Worm (Caenorhabditis elegans) whole organism, midembryonic: ENCODE data around the gene ZC239.22.

ENCODE experiments used
- T22C8.4 ChIP-seq: fragments of 200-800 bp; sonication (Bioruptor generic); IDR thresholded peaks from 2 replicates; pipeline ENCODE4 v1.3.6; 2022; ENCODE audit warnings: missing genetic modification characterization, missing compliant biosample characterization
- cog-1 ChIP-seq: sonication (generic microtip); optimal IDR thresholded peaks from 2 replicates; lab custom pipeline; 2016; ENCODE audit warnings: missing genetic modification characterization, missing compliant biosample characterization
- flt-1 ChIP-seq: fragments of 200-800 bp; sonication (Bioruptor generic); IDR thresholded peaks from 2 replicates; pipeline ENCODE4 v1.3.6; 2022; ENCODE audit warnings: missing genetic modification characterization, missing compliant biosample characterization
- klf-2 ChIP-seq: fragments of 200-800 bp; sonication (Bioruptor generic); conservative IDR thresholded peaks from 2 replicates; pipeline ENCODE4 v1.3.6; 2022; ENCODE audit warnings: missing genetic modification reagents, missing genetic modification characterization, missing compliant biosample characterization
- med-1 ChIP-seq: sonication (generic microtip); optimal IDR thresholded peaks from 2 replicates; lab custom pipeline; 2017; ENCODE audit warnings: missing genetic modification characterization, mild to moderate bottlenecking, missing compliant biosample characterization, antibody characterized with exemption, missing genetic modification reagents; ENCODE audit not compliant: insufficient read depth
- ref-1 ChIP-seq: fragments of 200-800 bp; sonication (Bioruptor generic); conservative IDR thresholded peaks from 2 replicates; pipeline ENCODE4 v1.3.6; 2022; ENCODE audit warnings: missing genetic modification reagents, missing genetic modification characterization, missing compliant biosample characterization
- tab-1 ChIP-seq: fragments of 200-800 bp; sonication (Bioruptor generic); IDR thresholded peaks from 2 replicates; pipeline ENCODE4 v1.3.6; 2022; ENCODE audit warnings: missing genetic modification characterization, missing compliant biosample characterization
- ztf-23 ChIP-seq: fragments of 200-800 bp; sonication (Bioruptor generic); IDR thresholded peaks from 2 replicates; pipeline ENCODE4 v1.3.6; 2022; ENCODE audit warnings: missing genetic modification reagents, missing genetic modification characterization, missing compliant biosample characterization
- ztf-29 ChIP-seq: fragments of 200-800 bp; sonication (Bioruptor generic); IDR thresholded peaks from 2 replicates; pipeline ENCODE4 v1.3.6; 2022; ENCODE audit warnings: missing genetic modification reagents, missing genetic modification characterization, missing compliant biosample characterization

The ZC239.22 gene

ce11 chrII:3220723-3221122, at the start of gene ZC239.22:
TSS of gene ZC239.22 (minus strand) at chrII:3220823.
- TF ChIP-seq ref-1 (GFP tag; lab: Robert Waterston, UW) (no peak), klf-2 (GFP tag; lab: Robert Waterston, UW) (no peak), flt-1 (GFP tag; lab: Robert Waterston, UW) (no peak), tab-1 (GFP tag; lab: Robert Waterston, UW) (no peak), ztf-23 (GFP tag; lab: Robert Waterston, UW) (no peak), med-1 (no peak), ztf-29 (GFP tag; lab: Robert Waterston, UW) (no peak), T22C8.4 (no peak), cog-1 (tag; lab: Kevin White, UChicago) (no peak)

ce11 chrII:3267815-3268214, 47.2 kb upstream of the ZC239.22 start:
- TF ChIP-seq T22C8.4 (peak; percentile 41), klf-2 (GFP tag; lab: Robert Waterston, UW) (0 out of 2 replicates have a peak, but pooled peaks have one; percentile 6), med-1 (no peak), cog-1 (tag; lab: Kevin White, UChicago) (no peak), ztf-23 (GFP tag; lab: Robert Waterston, UW) (no peak), tab-1 (GFP tag; lab: Robert Waterston, UW) (peak; percentile 68), ztf-29 (GFP tag; lab: Robert Waterston, UW) (no peak), flt-1 (GFP tag; lab: Robert Waterston, UW) (peak; percentile 69), ref-1 (GFP tag; lab: Robert Waterston, UW) (0 out of 2 replicates have a peak, but pooled peaks have one; percentile 34)

ce11 chrII:3267365-3267764, 46.7 kb upstream of the ZC239.22 start, which contains the start of gene F02E11.7:
TSS of gene F02E11.7 (plus strand) at chrII:3267665.
- TF ChIP-seq med-1 (no peak), ztf-29 (GFP tag; lab: Robert Waterston, UW) (no peak)

ce11 chrII:3264704-3265103, 44.1 kb upstream of the ZC239.22 start:
- TF ChIP-seq flt-1 (GFP tag; lab: Robert Waterston, UW) (no peak), med-1 (no peak), T22C8.4 (no peak), ztf-23 (GFP tag; lab: Robert Waterston, UW) (no peak), tab-1 (GFP tag; lab: Robert Waterston, UW) (no peak), ztf-29 (GFP tag; lab: Robert Waterston, UW) (no peak), cog-1 (tag; lab: Kevin White, UChicago) (no peak), klf-2 (GFP tag; lab: Robert Waterston, UW) (no peak), ref-1 (GFP tag; lab: Robert Waterston, UW) (no peak)

ce11 chrII:3262504-3262903, 41.9 kb upstream of the ZC239.22 start, which contains the start of gene F02E11.2:
TSS of gene F02E11.2 (plus strand) at chrII:3262804.
- TF ChIP-seq klf-2 (GFP tag; lab: Robert Waterston, UW) (no peak), flt-1 (GFP tag; lab: Robert Waterston, UW) (no peak), tab-1 (GFP tag; lab: Robert Waterston, UW) (no peak), med-1 (no peak), ztf-29 (GFP tag; lab: Robert Waterston, UW) (no peak), T22C8.4 (no peak), ztf-23 (GFP tag; lab: Robert Waterston, UW) (no peak), ref-1 (GFP tag; lab: Robert Waterston, UW) (no peak), cog-1 (tag; lab: Kevin White, UChicago) (no peak)

ce11 chrII:3259254-3259653, 38.6 kb upstream of the ZC239.22 start, which contains the start of gene gcy-19:
TSS of gene gcy-19 (minus strand) at chrII:3259354.
- no peak for TF ChIP-seq tab-1 (GFP tag; lab: Robert Waterston, UW)
- TF ChIP-seq T22C8.4: no peak
- TF ChIP-seq ztf-23 (GFP tag; lab: Robert Waterston, UW): no peak
- no peak for TF ChIP-seq klf-2 (GFP tag; lab: Robert Waterston, UW)
- no peak for TF ChIP-seq ref-1 (GFP tag; lab: Robert Waterston, UW)
- TF ChIP-seq ztf-29 (GFP tag; lab: Robert Waterston, UW): no peak
- no peak for TF ChIP-seq flt-1 (GFP tag; lab: Robert Waterston, UW)
- no peak for TF ChIP-seq cog-1 (tag; lab: Kevin White, UChicago)
- TF ChIP-seq med-1: no peak

ce11 chrII:3251782-3252181, 31.2 kb upstream of the ZC239.22 start:
- no peak for TF ChIP-seq tab-1 (GFP tag; lab: Robert Waterston, UW)
- no peak for TF ChIP-seq ztf-29 (GFP tag; lab: Robert Waterston, UW)
- no peak for TF ChIP-seq cog-1 (tag; lab: Kevin White, UChicago)
- TF ChIP-seq med-1: no peak
- no peak for TF ChIP-seq ref-1 (GFP tag; lab: Robert Waterston, UW)
- TF ChIP-seq ztf-23 (GFP tag; lab: Robert Waterston, UW): no peak
- TF ChIP-seq klf-2 (GFP tag; lab: Robert Waterston, UW): no peak
- TF ChIP-seq T22C8.4: no peak
- TF ChIP-seq flt-1 (GFP tag; lab: Robert Waterston, UW): no peak

- TF ChIP-seq med-1 (no peak), cog-1 (tag; lab: Kevin White, UChicago) (no peak)
These were observed 29.6 kb upstream of the ZC239.22 start for ce11 chrII:3250195-3250594.

- TF ChIP-seq ref-1 (GFP tag; lab: Robert Waterston, UW): no peak
- TF ChIP-seq ztf-23 (GFP tag; lab: Robert Waterston, UW): no peak
- TF ChIP-seq cog-1 (tag; lab: Kevin White, UChicago): no peak
These were observed 28.8 kb upstream of the ZC239.22 start, which contains the start of gene clec-124 for ce11 chrII:3249406-3249805. TSS of gene clec-124 (plus strand) at chrII:3249706.

- no peak for TF ChIP-seq ztf-29 (GFP tag; lab: Robert Waterston, UW)
- no peak for TF ChIP-seq med-1
- 0 out of 2 replicates have a peak, but pooled peaks have one; percentile 36 for TF ChIP-seq T22C8.4
- no peak for TF ChIP-seq ref-1 (GFP tag; lab: Robert Waterston, UW)
These were observed 27.6 kb upstream of the ZC239.22 start, which contains the start of the genes fbxc-50 and C17F4.2 for ce11 chrII:3248043-3248718. TSS of gene fbxc-50 (minus strand) at chrII:3248123. TSS of gene C17F4.2 (plus strand) at chrII:3248668.
